Worm (Caenorhabditis elegans) whole organism, young adult: ENCODE data around the gene F38B6.2.
A peak's percentile ranks its signal among the peaks of the same experiment; 100 is the strongest.

Experiments
- B0035.1 ChIP-seq: sonication (generic microtip); optimal IDR thresholded peaks from 2 replicates; lab custom pipeline; 2016; ENCODE audit warnings: missing genetic modification characterization, mild to moderate bottlenecking, missing compliant biosample characterization, missing genotype, missing genetic modification reagents
- C17E4.6 ChIP-seq: fragments of 200-800 bp; sonication (Bioruptor generic); IDR thresholded peaks from 2 replicates; pipeline ENCODE4 v1.3.6; 2022; ENCODE audit warnings: missing genetic modification reagents, missing genetic modification characterization, missing compliant biosample characterization
- D2030.7 ChIP-seq: fragments of 200-800 bp; sonication (Bioruptor generic); IDR thresholded peaks from 2 replicates; pipeline ENCODE4 v1.3.6; 2022; ENCODE audit warnings: missing genetic modification reagents, missing genetic modification characterization, missing compliant biosample characterization
- T26A5.8 ChIP-seq: sonication (generic microtip); optimal IDR thresholded peaks from 2 replicates; lab custom pipeline; 2016; ENCODE audit warnings: missing genetic modification characterization, missing compliant biosample characterization
- Y79H2A.3 ChIP-seq: fragments of 200-800 bp; sonication (Bioruptor generic); conservative IDR thresholded peaks from 2 replicates; pipeline ENCODE4 v1.3.6; 2022; ENCODE audit warnings: missing genetic modification reagents, missing genetic modification characterization, missing compliant biosample characterization
- atf-7 ChIP-seq: sonication (generic microtip); optimal IDR thresholded peaks from 2 replicates; lab custom pipeline; 2017; ENCODE audit warnings: mild to moderate bottlenecking, missing genetic modification characterization, missing compliant biosample characterization
- bed-2 ChIP-seq: fragments of 200-800 bp; sonication (Bioruptor generic); IDR thresholded peaks from 2 replicates; pipeline ENCODE4 v1.3.6; 2022; ENCODE audit warnings: missing genetic modification reagents, missing genetic modification characterization, missing compliant biosample characterization
- cebp-2 ChIP-seq: fragments of 200-800 bp; sonication (Bioruptor generic); IDR thresholded peaks from 2 replicates; pipeline ENCODE4 v1.3.6; 2022; ENCODE audit warnings: missing genetic modification characterization, missing compliant biosample characterization
- ceh-27 ChIP-seq: fragments of 200-800 bp; sonication (Bioruptor generic); optimal IDR thresholded peaks from 2 replicates; lab custom pipeline; 2018; ENCODE audit warnings: mild to moderate bottlenecking, missing genetic modification characterization, moderate library complexity, missing compliant biosample characterization
- ceh-91 ChIP-seq: fragments of 200-800 bp; sonication (Bioruptor generic); IDR thresholded peaks from 2 replicates; pipeline ENCODE4 v1.3.6; 2022; ENCODE audit warnings: missing genetic modification reagents, missing genetic modification characterization, missing compliant biosample characterization
- chd-7 ChIP-seq: sonication (generic microtip); optimal IDR thresholded peaks from 2 replicates; lab custom pipeline; 2016; ENCODE audit warnings: mild to moderate bottlenecking, missing genetic modification characterization, moderate library complexity, missing compliant biosample characterization
- die-1 ChIP-seq: sonication (generic microtip); optimal IDR thresholded peaks from 2 replicates; lab custom pipeline; 2016; ENCODE audit warnings: missing genotype, mild to moderate bottlenecking, missing genetic modification characterization, missing compliant biosample characterization
- dox-1 ChIP-seq: fragments of 200-800 bp; sonication (Bioruptor generic); IDR thresholded peaks from 2 replicates; pipeline ENCODE4 v1.3.6; 2022; ENCODE audit warnings: missing genetic modification reagents, missing genetic modification characterization, missing compliant biosample characterization
- efl-1 ChIP-seq: fragments of 150-350 bp; optimal IDR thresholded peaks from 2 replicates; lab custom pipeline; 2014; ENCODE audit warnings: missing biosample characterization, missing genetic modification reagents, missing genetic modification characterization
- egl-44 ChIP-seq: fragments of 200-800 bp; sonication (Bioruptor generic); IDR thresholded peaks from 2 replicates; pipeline ENCODE4 v1.3.6; 2022; ENCODE audit warnings: missing genetic modification reagents, missing genetic modification characterization, missing compliant biosample characterization
- ekl-4 ChIP-seq: fragments of 200-800 bp; sonication (Bioruptor generic); IDR thresholded peaks from 2 replicates; pipeline ENCODE4 v1.3.6; 2022; ENCODE audit warnings: missing genetic modification reagents, missing genetic modification characterization, missing compliant biosample characterization
- ets-4 ChIP-seq: fragments of 200-800 bp; sonication (Bioruptor generic); optimal IDR thresholded peaks from 2 replicates; lab custom pipeline; 2018; ENCODE audit warnings: mild to moderate bottlenecking, missing genetic modification characterization, missing compliant biosample characterization
- fkh-3 ChIP-seq: sonication (generic microtip); optimal IDR thresholded peaks from 2 replicates; lab custom pipeline; 2016; ENCODE audit warnings: mild to moderate bottlenecking, missing genetic modification characterization, missing compliant biosample characterization
- hlh-26 ChIP-seq: fragments of 200-800 bp; sonication (Bioruptor generic); conservative IDR thresholded peaks from 2 replicates; pipeline ENCODE4 v1.3.6; 2022; ENCODE audit warnings: missing genetic modification reagents, missing genetic modification characterization, missing compliant biosample characterization
- hmg-20 ChIP-seq: fragments of 200-800 bp; sonication (Bioruptor generic); IDR thresholded peaks from 2 replicates; pipeline ENCODE4 v1.3.6; 2022; ENCODE audit warnings: missing genetic modification reagents, missing genetic modification characterization, missing compliant biosample characterization
- hrde-1 ChIP-seq: sonication (generic microtip); optimal IDR thresholded peaks from 2 replicates; lab custom pipeline; 2016; ENCODE audit warnings: missing genetic modification characterization, mild to moderate bottlenecking, missing compliant biosample characterization, moderate library complexity, missing genotype, missing genetic modification reagents, borderline replicate concordance
- hsf-1 ChIP-seq: fragments of 200-800 bp; sonication (Bioruptor generic); IDR thresholded peaks from 2 replicates; pipeline ENCODE4 v1.3.6; 2022; ENCODE audit warnings: missing genetic modification reagents, missing genetic modification characterization, missing compliant biosample characterization
- lin-54 ChIP-seq: fragments of 200-800 bp; sonication (Bioruptor generic); optimal IDR thresholded peaks from 2 replicates; lab custom pipeline; 2018; ENCODE audit warnings: mild to moderate bottlenecking, missing genetic modification characterization, missing compliant biosample characterization
- lsy-27 ChIP-seq: sonication (generic microtip); optimal IDR thresholded peaks from 2 replicates; lab custom pipeline; 2017; ENCODE audit warnings: missing genetic modification characterization, mild to moderate bottlenecking, missing compliant biosample characterization, antibody characterized with exemption, missing genotype, borderline replicate concordance; ENCODE audit not compliant: insufficient read depth
- madf-3 ChIP-seq: fragments of 200-800 bp; sonication (Bioruptor generic); IDR thresholded peaks from 2 replicates; pipeline ENCODE4 v1.3.6; 2022; ENCODE audit warnings: missing genetic modification reagents, missing genetic modification characterization, missing compliant biosample characterization
- mes-4 ChIP-seq: sonication (generic microtip); optimal IDR thresholded peaks from 2 replicates; lab custom pipeline; 2016; ENCODE audit warnings: missing genotype, missing genetic modification characterization, missing compliant biosample characterization
- mxl-1 ChIP-seq: sonication (generic microtip); optimal IDR thresholded peaks from 2 replicates; lab custom pipeline; 2016; ENCODE audit warnings: missing genetic modification characterization, missing compliant biosample characterization
- nhr-120 ChIP-seq: fragments of 200-800 bp; sonication (Bioruptor generic); IDR thresholded peaks from 2 replicates; pipeline ENCODE4 v1.3.6; 2022; ENCODE audit warnings: missing genetic modification characterization, missing compliant biosample characterization
- nhr-179 ChIP-seq: sonication (generic microtip); optimal IDR thresholded peaks from 2 replicates; lab custom pipeline; 2016; ENCODE audit warnings: mild to moderate bottlenecking, missing genetic modification characterization, missing compliant biosample characterization
- nhr-80 ChIP-seq: sonication (generic microtip); optimal IDR thresholded peaks from 2 replicates; lab custom pipeline; 2016; ENCODE audit warnings: missing genetic modification characterization, missing compliant biosample characterization
- sdz-38 ChIP-seq: sonication (generic microtip); optimal IDR thresholded peaks from 2 replicates; lab custom pipeline; 2016; ENCODE audit warnings: missing genotype, missing genetic modification characterization, missing compliant biosample characterization
- somi-1 ChIP-seq: fragments of 200-800 bp; sonication (Bioruptor generic); optimal IDR thresholded peaks from 2 replicates; lab custom pipeline; 2018; ENCODE audit warnings: mild to moderate bottlenecking, missing genetic modification characterization, missing compliant biosample characterization
- tbp1 ChIP-seq: fragments of 200-800 bp; sonication (Bioruptor generic); optimal IDR thresholded peaks from 2 replicates; lab custom pipeline; 2018; ENCODE audit warnings: mild to moderate bottlenecking, missing genetic modification characterization, missing compliant biosample characterization
- tlf-1 ChIP-seq: fragments of 200-800 bp; sonication (Bioruptor generic); optimal IDR thresholded peaks from 2 replicates; lab custom pipeline; 2018; ENCODE audit warnings: mild to moderate bottlenecking, missing genetic modification characterization, missing compliant biosample characterization
- unc-130 ChIP-seq: sonication (generic microtip); optimal IDR thresholded peaks from 2 replicates; lab custom pipeline; 2016; ENCODE audit warnings: missing genetic modification reagents, missing genetic modification characterization, missing compliant biosample characterization
- ztf-18 ChIP-seq: sonication (generic microtip); optimal IDR thresholded peaks from 2 replicates; lab custom pipeline; 2016; ENCODE audit warnings: missing genotype, mild to moderate bottlenecking, missing genetic modification characterization, missing compliant biosample characterization

Gene F38B6.2

ce11 chrX:6674333-6674919, 23.9 kb upstream of the F38B6.2 start, which contains the start of gene F38B6.4:
TSS of gene F38B6.4 (plus strand) at chrX:6674869.
- TF ChIP-seq efl-1: no peak
- no peak for TF ChIP-seq ceh-27 (GFP tag; lab: Kevin White, UChicago)
- TF ChIP-seq mes-4 (tag; lab: Kevin White, UChicago): no peak
- no peak for TF ChIP-seq hsf-1 (GFP tag; lab: Robert Waterston, UW)
- TF ChIP-seq egl-44 (GFP tag; lab: Robert Waterston, UW): no peak
- TF ChIP-seq nhr-80 (tag; lab: Kevin White, UChicago): peak; percentile 63
- no peak for TF ChIP-seq ekl-4 (GFP tag; lab: Robert Waterston, UW)
- TF ChIP-seq, all 124 proteins: peak for 1

DNA sequence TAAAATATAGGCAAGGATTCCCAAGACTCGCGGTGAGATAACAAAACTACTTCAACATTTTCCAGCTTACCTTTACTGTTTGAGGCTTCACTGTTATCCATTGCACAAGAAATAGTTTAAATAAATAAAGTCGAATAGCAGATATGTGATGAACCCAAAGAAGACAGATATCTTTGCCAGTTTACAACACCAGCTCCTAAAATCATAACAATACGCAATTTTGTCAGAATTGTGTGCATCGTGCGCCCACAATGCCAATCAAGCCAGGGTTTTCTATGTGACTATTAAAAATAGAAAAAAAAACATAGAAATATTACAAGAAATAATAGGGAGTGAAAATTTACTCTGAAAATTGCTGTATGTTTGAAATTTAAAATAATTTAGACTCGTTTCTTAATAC, 15.7 kb upstream of the F38B6.2 start, which contains the start of gene F38B6.8:
Gene F38B6.8, minus strand, starts transcription at position 101 of the 400 bp plus-strand sequence.
- TF ChIP-seq hmg-20: no peak
- no peak for TF ChIP-seq lin-54
- TF ChIP-seq nhr-80 (tag; lab: Kevin White, UChicago): no peak
- TF ChIP-seq die-1: no peak
- no peak for TF ChIP-seq tbp1
- TF ChIP-seq unc-130 (GFP tag; lab: Kevin White, UChicago): no peak
- TF ChIP-seq somi-1 (GFP tag; lab: Kevin White, UChicago): no peak
- no peak for TF ChIP-seq tlf-1 (GFP tag; lab: Kevin White, UChicago)
- no peak for TF ChIP-seq fkh-3 (tag; lab: Kevin White, UChicago)
- no peak for TF ChIP-seq T26A5.8
- TF ChIP-seq chd-7 (tag; lab: Kevin White, UChicago): no peak

DNA sequence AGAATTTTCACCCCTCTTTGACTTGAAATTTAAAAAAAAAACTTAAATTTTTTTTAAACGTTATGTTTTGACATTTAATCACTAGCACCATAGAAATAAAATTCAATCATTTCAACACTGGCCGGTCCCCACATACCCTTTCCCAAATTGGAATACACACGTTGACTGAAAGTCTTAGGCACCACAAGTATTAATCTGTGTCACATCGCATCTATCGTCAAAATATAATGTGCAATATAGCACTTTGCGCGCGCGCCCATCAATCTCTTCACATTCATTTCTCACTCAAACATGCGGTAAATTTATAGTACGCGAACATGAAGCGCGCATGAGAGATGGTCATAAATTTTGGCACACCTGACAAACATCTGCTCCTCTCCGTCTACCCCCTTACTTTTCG, 11.0 kb upstream of the F38B6.2 start:
- TF ChIP-seq nhr-179 (tag; lab: Kevin White, UChicago) (no peak), ceh-91 (GFP tag; lab: Robert Waterston, UW) (no peak), nhr-80 (tag; lab: Kevin White, UChicago) (no peak), mxl-1 (no peak), lsy-27 (tag; lab: Kevin White, UChicago) (no peak), fkh-3 (tag; lab: Kevin White, UChicago) (no peak), egl-44 (GFP tag; lab: Robert Waterston, UW) (no peak), ztf-18 (tag; lab: Kevin White, UChicago) (no peak), cebp-2 (GFP tag; lab: Robert Waterston, UW) (no peak), sdz-38 (tag; lab: Kevin White, UChicago) (no peak)

DNA sequence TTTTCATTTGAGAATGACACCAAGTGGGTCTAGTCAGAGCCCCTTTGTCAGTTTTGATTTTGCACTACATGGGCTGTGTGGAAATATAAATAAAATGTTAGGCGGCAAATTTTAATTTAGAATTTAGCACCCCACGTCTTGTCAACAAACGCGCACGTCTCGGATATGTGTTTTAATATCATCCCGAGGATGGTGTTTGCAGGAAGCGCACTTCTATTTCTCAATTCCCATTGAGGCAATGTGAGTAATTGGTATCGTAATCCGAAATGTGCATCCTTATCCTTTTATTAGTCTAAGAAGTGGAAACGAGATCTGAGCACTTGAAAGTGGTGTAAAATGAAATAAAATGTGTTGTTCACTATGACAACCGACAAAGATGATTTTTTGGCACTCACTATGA, 10.6 kb upstream of the F38B6.2 start:
- TF ChIP-seq dox-1 (GFP tag; lab: Robert Waterston, UW): no peak
- no peak for TF ChIP-seq hlh-26 (GFP tag; lab: Robert Waterston, UW)
- no peak for TF ChIP-seq D2030.7 (GFP tag; lab: Robert Waterston, UW)
- no peak for TF ChIP-seq C17E4.6 (GFP tag; lab: Robert Waterston, UW)
- no peak for TF ChIP-seq Y79H2A.3 (GFP tag; lab: Robert Waterston, UW)
- TF ChIP-seq bed-2 (GFP tag; lab: Robert Waterston, UW): no peak
- TF ChIP-seq hrde-1 (tag; lab: Kevin White, UChicago): no peak
- TF ChIP-seq ets-4 (GFP tag; lab: Kevin White, UChicago): no peak
- TF ChIP-seq B0035.1 (tag; lab: Kevin White, UChicago): no peak
- TF ChIP-seq madf-3 (GFP tag; lab: Robert Waterston, UW): no peak
- TF ChIP-seq ceh-27 (GFP tag; lab: Kevin White, UChicago): no peak
- no peak for TF ChIP-seq lsy-27 (tag; lab: Kevin White, UChicago)
- no peak for TF ChIP-seq atf-7 (tag; lab: Kevin White, UChicago)
- no peak for TF ChIP-seq nhr-120 (GFP tag; lab: Robert Waterston, UW)
- TF ChIP-seq chd-7 (tag; lab: Kevin White, UChicago): no peak
- TF ChIP-seq sdz-38 (tag; lab: Kevin White, UChicago): no peak
